Fruit fly (Drosophila melanogaster) whole organism, pupa: ENCODE data around the gene LpR2.

ENCODE experiments used
- CG10348 ChIP-seq: fragments of 200-800 bp; sonication (Bioruptor generic); IDR thresholded peaks from 2 replicates; pipeline ENCODE4 v1.3.6; 2022; ENCODE audit warnings: missing biosample characterization, missing genetic modification characterization
- CG12605 ChIP-seq: fragments of 200-800 bp; sonication (Bioruptor generic); IDR thresholded peaks from 2 replicates; pipeline ENCODE4 v1.3.6; 2022; ENCODE audit warnings: missing biosample characterization, missing genetic modification characterization
- CG13204 ChIP-seq: fragments of 200-800 bp; sonication (Bioruptor generic); optimal IDR thresholded peaks from 2 replicates; lab custom pipeline; 2018; ENCODE audit warnings: missing biosample characterization, mild to moderate bottlenecking, missing genetic modification characterization, moderate library complexity
- CG17806 ChIP-seq: fragments of 200-800 bp; sonication (Bioruptor generic); optimal IDR thresholded peaks from 2 replicates; lab custom pipeline; 2018; ENCODE audit warnings: missing biosample characterization, mild to moderate bottlenecking, missing genetic modification characterization, moderate library complexity
- CG32121 ChIP-seq: fragments of 200-800 bp; sonication (Bioruptor generic); IDR thresholded peaks from 2 replicates; pipeline ENCODE4 v1.3.6; 2022; ENCODE audit warnings: missing biosample characterization, missing genetic modification characterization
- CG4496 ChIP-seq: fragments of 200-800 bp; sonication (Bioruptor generic); IDR thresholded peaks from 3 replicates; pipeline ENCODE4 v1.3.6; 2022; ENCODE audit warnings: missing biosample characterization, missing genetic modification characterization
- CG8301 ChIP-seq: fragments of 200-800 bp; sonication (Bioruptor generic); optimal IDR thresholded peaks from 2 replicates; lab custom pipeline; 2018; ENCODE audit warnings: missing biosample characterization, mild to moderate bottlenecking, missing genetic modification characterization
- EcR ChIP-seq: fragments of 200-800 bp; sonication (Bioruptor generic); optimal IDR thresholded peaks from 3 replicates; lab custom pipeline; 2019; ENCODE audit warnings: missing biosample characterization, missing genetic modification characterization, mild to moderate bottlenecking, moderate library complexity, missing genetic modification reagents
- Ets98B ChIP-seq: fragments of 200-800 bp; sonication (Bioruptor generic); IDR thresholded peaks from 2 replicates; pipeline ENCODE4 v1.3.6; 2022; ENCODE audit warnings: missing biosample characterization, missing genetic modification characterization
- rn ChIP-seq: fragments of 200-800 bp; sonication (Bioruptor generic); IDR thresholded peaks from 2 replicates; pipeline ENCODE4 v1.3.6; 2022; ENCODE audit warnings: missing biosample characterization, missing genetic modification characterization

dm6 chr3R:25650417-25650816 lies 89.8 kb downstream of the LpR2 start:
- no peak for TF ChIP-seq Ets98B (GFP tag; lab: Robert Waterston, UW)
- TF ChIP-seq CG17806, result no peak
- no peak for TF ChIP-seq CG10348 (GFP tag; lab: Robert Waterston, UW)
- no peak for TF ChIP-seq CG4496 (GFP tag; lab: Robert Waterston, UW)
- TF ChIP-seq EcR, result no peak
- no peak for TF ChIP-seq CG13204
- TF ChIP-seq rn (GFP tag; lab: Robert Waterston, UW), result no peak
- TF ChIP-seq CG12605, result no peak
- no peak for TF ChIP-seq CG8301
- no peak for TF ChIP-seq CG32121 (GFP tag; lab: Robert Waterston, UW)
